Fruit fly (Drosophila melanogaster): ENCODE results near the gene PNUTS.

DNA sequence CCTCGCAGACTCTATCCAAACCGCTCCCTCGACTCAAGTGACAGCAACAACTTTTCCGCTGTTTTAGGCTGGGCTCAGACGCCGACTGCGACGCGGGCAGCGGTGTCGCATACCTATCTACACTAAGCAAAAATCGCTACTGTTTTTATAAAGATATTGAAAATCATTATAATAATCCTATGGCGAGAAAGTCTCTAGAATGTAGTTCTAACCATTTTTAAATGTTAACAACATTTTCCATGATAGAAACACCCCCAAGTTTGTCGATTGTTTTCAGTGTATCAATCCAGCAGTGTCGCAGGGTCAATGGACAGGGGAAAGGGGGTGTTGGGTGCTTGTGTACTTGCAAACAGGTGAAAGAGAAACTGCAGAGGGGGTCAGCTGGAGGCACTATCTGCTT, 4.4 kb upstream of the PNUTS start:
- TF ChIP-seq CG8159 (tag; optimal IDR thresholded peaks at IDR 0.05) (peak; percentile 95), CG4496 (GFP tag; IDR thresholded peaks at IDR 0.05) (peak; percentile 98), CG13204 (GFP tag; optimal IDR thresholded peaks at IDR 0.05) (peak; percentile 85), CG17806 (tag; optimal IDR thresholded peaks at IDR 0.05) (peak; percentile 95)
